Worm (Caenorhabditis elegans): ENCODE results near the gene mif-4.

DNA sequence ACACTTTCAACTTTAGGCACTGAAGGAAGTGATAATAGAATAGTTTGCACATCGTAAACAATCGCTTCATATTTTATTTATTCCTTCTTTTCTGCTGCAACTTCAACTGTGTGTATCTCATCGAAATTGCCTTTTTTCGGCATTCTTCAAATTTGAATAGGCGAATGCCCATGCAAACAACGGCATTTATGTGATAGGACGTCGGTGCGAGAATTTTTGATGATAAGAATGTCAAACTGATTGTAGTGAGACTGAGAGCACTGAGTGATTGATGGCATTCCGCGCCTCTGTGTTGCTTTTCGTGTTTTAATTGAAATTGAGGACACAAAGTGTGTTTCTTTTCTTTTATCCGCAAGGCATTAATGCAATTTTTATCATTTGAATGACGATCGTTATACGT lies 5.0 kb downstream of the mif-4 start:
- TF ChIP-seq egl-27 (tag; optimal IDR thresholded peaks at IDR 0.05) (no peak), nhr-11 (tag; optimal IDR thresholded peaks at IDR 0.05) (no peak), zfp-2 (tag; optimal IDR thresholded peaks at IDR 0.05) (no peak), zag-1 (tag; optimal IDR thresholded peaks at IDR 0.05) (no peak), F49E8.2 (tag; optimal IDR thresholded peaks at IDR 0.05; ENCODE audit: borderline replicate concordance) (no peak), aly-2 (tag; optimal IDR thresholded peaks at IDR 0.05) (no peak), ztf-11 (tag; optimal IDR thresholded peaks at IDR 0.05) (no peak), lim-7 (GFP tag; IDR thresholded peaks at IDR 0.05) (no peak), snpc-4 (tag; optimal IDR thresholded peaks at IDR 0.05) (no peak), F10B5.3 (tag; optimal IDR thresholded peaks at IDR 0.05) (no peak)
